Fruit fly (Drosophila melanogaster) whole organism, wandering third instar larva: Measurements from ENCODE around the gene CG4115.

Experiments used
- Abd-B ChIP-seq: fragments of >200 bp; optimal IDR thresholded peaks from 2 replicates; lab custom pipeline; 2017; ENCODE audit warnings: missing biosample characterization, missing genetic modification characterization
- CG32264 ChIP-seq: fragments of 200-800 bp; sonication (Bioruptor generic); optimal IDR thresholded peaks from 2 replicates; lab custom pipeline; 2016; ENCODE audit warnings: missing biosample characterization, missing genetic modification characterization
- CG9705 ChIP-seq: fragments of 200-800 bp; sonication (Bioruptor generic); optimal IDR thresholded peaks from 2 replicates; lab custom pipeline; 2018; ENCODE audit warnings: missing biosample characterization, mild to moderate bottlenecking, missing genetic modification characterization
- CrebA ChIP-seq: fragments of 200-800 bp; sonication (Bioruptor generic); optimal IDR thresholded peaks from 2 replicates; lab custom pipeline; 2016; ENCODE audit warnings: missing biosample characterization, mild to moderate bottlenecking, missing genetic modification characterization, borderline replicate concordance
- Dfd ChIP-seq: fragments of >200 bp; optimal IDR thresholded peaks from 2 replicates; lab custom pipeline; 2017; ENCODE audit warnings: missing biosample characterization, missing genetic modification characterization
- GATAd ChIP-seq: sonication (Bioruptor generic); optimal IDR thresholded peaks from 2 replicates; lab custom pipeline; 2016; ENCODE audit warnings: missing biosample characterization, missing genetic modification characterization
- HLH106 ChIP-seq: fragments of 200-800 bp; optimal IDR thresholded peaks from 3 replicates; lab custom pipeline; 2019; ENCODE audit warnings: missing biosample characterization, mild to moderate bottlenecking, missing genetic modification characterization, moderate library complexity
- Hnf4 ChIP-seq: fragments of 200-800 bp; sonication (Bioruptor generic); optimal IDR thresholded peaks from 2 replicates; lab custom pipeline; 2016; ENCODE audit warnings: missing biosample characterization, mild to moderate bottlenecking, missing genetic modification characterization
- Hr78 ChIP-seq: fragments of >200 bp; optimal IDR thresholded peaks from 2 replicates; lab custom pipeline; 2017; ENCODE audit warnings: missing biosample characterization, missing genetic modification characterization
- Hr83 ChIP-seq: fragments of 200-300 bp; sonication (Bioruptor generic); optimal IDR thresholded peaks from 2 replicates; lab custom pipeline; 2016; ENCODE audit warnings: missing biosample characterization, mild to moderate bottlenecking, missing genetic modification characterization, moderate library complexity; ENCODE audit not compliant: poor library complexity, severe bottlenecking
- Jra ChIP-seq: sonication (Bioruptor generic); optimal IDR thresholded peaks from 2 replicates; lab custom pipeline; 2016; ENCODE audit warnings: missing biosample characterization, missing genetic modification characterization
- Mio ChIP-seq: sonication (Bioruptor generic); optimal IDR thresholded peaks from 2 replicates; lab custom pipeline; 2016; ENCODE audit warnings: missing biosample characterization, missing genetic modification characterization
- N ChIP-seq: fragments of >200 bp; optimal IDR thresholded peaks from 2 replicates; lab custom pipeline; 2018; ENCODE audit warnings: missing biosample characterization, missing external identifiers, missing genetic modification characterization
- Rel ChIP-seq, 2 experiments: fragments of 200-800 bp; sonication (Bioruptor generic) in 1 of 2; optimal IDR thresholded peaks; 2 replicates in 1 of 2; 3 replicates in 1 of 2; lab custom pipeline; 2016 to 2019; ENCODE audit warnings: mild to moderate bottlenecking in 2 of 2, missing biosample characterization in 2 of 2, missing genetic modification characterization in 2 of 2, moderate library complexity in 1 of 2
- Vsx2 ChIP-seq: fragments of 200-300, 225-300 bp; sonication (Bioruptor generic); optimal IDR thresholded peaks from 2 replicates; lab custom pipeline; 2018; ENCODE audit warnings: missing biosample characterization, missing genetic modification characterization; ENCODE audit not compliant: partially characterized antibody
- br ChIP-seq: fragments of 200-800 bp; sonication (Bioruptor generic); optimal IDR thresholded peaks from 2 replicates; lab custom pipeline; 2016; ENCODE audit warnings: missing biosample characterization, missing genetic modification characterization
- dl ChIP-seq, 2 experiments: fragments of 175-275, 200-275 bp in 1 of 2; fragments of 200-275 bp in 1 of 2; sonication (Bioruptor generic); optimal IDR thresholded peaks; lab custom pipeline; 2018; ENCODE audit warnings: mild to moderate bottlenecking in 2 of 2, missing biosample characterization in 2 of 2, missing genetic modification characterization in 2 of 2, moderate library complexity in 2 of 2; ENCODE audit not compliant: partially characterized antibody in 2 of 2, insufficient read depth in 1 of 2
- dmrt93B ChIP-seq: fragments of 200-800 bp; sonication (Bioruptor generic); optimal IDR thresholded peaks from 2 replicates; lab custom pipeline; 2018; ENCODE audit warnings: missing biosample characterization, mild to moderate bottlenecking, missing genetic modification characterization
- dsf ChIP-seq: sonication (Bioruptor generic); optimal IDR thresholded peaks from 2 replicates; lab custom pipeline; 2016; ENCODE audit warnings: missing biosample characterization, missing genetic modification characterization, borderline replicate concordance
- ey ChIP-seq: fragments of 200-800 bp; sonication (Bioruptor generic); optimal IDR thresholded peaks from 2 replicates; lab custom pipeline; 2016; ENCODE audit warnings: missing biosample characterization, missing genetic modification characterization
- foxo ChIP-seq, 2 experiments: fragments of 200-800 bp; sonication (Bioruptor generic); optimal IDR thresholded peaks; 2 replicates in 1 of 2; 3 replicates in 1 of 2; lab custom pipeline; 2016 to 2017; ENCODE audit warnings: missing biosample characterization in 2 of 2, missing genetic modification characterization in 2 of 2
- fru ChIP-seq: fragments of 200-800 bp; sonication (Bioruptor generic); optimal IDR thresholded peaks from 3 replicates; lab custom pipeline; 2016; ENCODE audit warnings: missing biosample characterization, mild to moderate bottlenecking, missing genetic modification characterization
- h ChIP-seq: fragments of 200-800 bp; sonication (Bioruptor generic); optimal IDR thresholded peaks from 3 replicates; lab custom pipeline; 2016; ENCODE audit warnings: missing biosample characterization, mild to moderate bottlenecking, missing genetic modification characterization
- jim ChIP-seq: fragments of 175-275, 200-325 bp; sonication (Bioruptor generic); optimal IDR thresholded peaks from 2 replicates; lab custom pipeline; 2016; ENCODE audit warnings: missing biosample characterization, mild to moderate bottlenecking, missing genetic modification characterization
- lola ChIP-seq: fragments of >200 bp; optimal IDR thresholded peaks from 2 replicates; lab custom pipeline; 2017; ENCODE audit warnings: missing biosample characterization, missing genetic modification characterization
- pan ChIP-seq: fragments of >200 bp; optimal IDR thresholded peaks from 2 replicates; lab custom pipeline; 2017
- psq ChIP-seq: fragments of 200-800 bp; sonication (Bioruptor generic); optimal IDR thresholded peaks from 3 replicates; lab custom pipeline; 2017; ENCODE audit warnings: missing biosample characterization, mild to moderate bottlenecking, missing genetic modification characterization, moderate library complexity
- sage ChIP-seq: fragments of 200-800 bp; sonication (Bioruptor generic); optimal IDR thresholded peaks from 2 replicates; lab custom pipeline; 2016; ENCODE audit warnings: missing biosample characterization, mild to moderate bottlenecking, missing genetic modification characterization
- sv ChIP-seq: fragments of 200-800 bp; sonication (Bioruptor generic); optimal IDR thresholded peaks from 3 replicates; lab custom pipeline; 2016; ENCODE audit warnings: missing biosample characterization, missing genetic modification characterization
- tai ChIP-seq: sonication (Bioruptor generic); optimal IDR thresholded peaks from 2 replicates; lab custom pipeline; 2016; ENCODE audit warnings: missing biosample characterization, missing genetic modification characterization
- usp ChIP-seq: fragments of >200 bp; optimal IDR thresholded peaks from 2 replicates; lab custom pipeline; 2017; ENCODE audit warnings: missing biosample characterization, missing genetic modification characterization
- woc ChIP-seq: sonication (Bioruptor generic); optimal IDR thresholded peaks from 2 replicates; lab custom pipeline; 2016; ENCODE audit warnings: missing biosample characterization, mild to moderate bottlenecking, missing genetic modification characterization

The CG4115 gene

DNA sequence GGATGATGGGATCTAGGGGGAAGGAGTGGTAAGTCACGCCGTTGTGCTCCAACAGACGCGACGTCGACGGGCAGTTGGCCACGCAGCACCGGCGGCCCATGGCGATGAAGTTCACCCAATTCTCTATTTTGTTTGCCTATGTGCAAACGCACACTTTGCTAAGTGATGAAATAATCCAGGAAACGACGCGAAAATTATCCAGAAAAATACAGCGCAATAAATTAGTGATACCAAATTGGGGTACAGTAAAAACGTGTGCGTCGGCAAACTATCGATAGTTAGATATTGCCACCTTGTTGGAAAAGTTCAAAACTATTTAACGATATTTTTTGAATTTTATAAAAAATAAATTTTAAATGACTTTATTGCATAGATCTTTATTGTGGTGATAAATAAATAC, 3.8 kb upstream of the CG4115 start, which contains the start of gene MBD-R2:
TSS of gene MBD-R2 (minus strand) at position 222 of the 400 bp plus-strand sequence.
- TF ChIP-seq GATAd (no peak), Hnf4 (GFP tag; lab: Kevin White, UChicago) (no peak), Rel (GFP tag; optimal IDR thresholded peaks at IDR 0.05; lab: Kevin White, UChicago) (no peak), Rel (tag; optimal IDR thresholded peaks at IDR 0.05; lab: Kevin White, UChicago) (peak; percentile 22), sage (GFP tag; lab: Kevin White, UChicago) (peak; percentile 12), Vsx2 (GFP tag; lab: Kevin White, UChicago) (no peak)

DNA sequence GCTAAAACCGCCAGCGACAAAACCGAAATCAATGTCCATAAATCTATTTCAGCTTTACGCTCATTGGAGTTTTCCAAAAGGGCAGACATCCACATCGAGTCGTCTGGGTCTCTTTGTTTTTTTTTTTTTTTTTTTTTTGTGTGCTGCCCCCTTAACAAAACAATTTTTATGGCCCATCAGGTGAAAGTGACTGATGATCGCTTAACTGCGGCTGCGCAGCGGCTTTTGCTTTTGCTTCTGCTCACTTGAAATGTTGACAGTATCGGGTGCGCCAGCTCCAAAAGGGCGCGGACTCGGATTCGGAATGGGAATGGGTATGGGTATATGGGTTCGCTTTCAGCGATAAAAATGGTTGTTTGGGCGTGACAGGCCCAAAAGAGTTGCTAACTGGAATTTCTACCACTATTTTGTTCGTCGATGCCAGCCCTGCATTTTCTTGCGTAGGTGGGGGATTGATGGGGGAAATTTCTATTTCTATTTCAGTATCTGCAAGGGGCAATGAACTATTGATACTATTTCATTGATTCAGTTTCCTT, 2.2 kb downstream of the CG4115 start:
- TF ChIP-seq usp (GFP tag; lab: Kevin White, UChicago) (no peak), Dfd (GFP tag; lab: Kevin White, UChicago) (no peak), fru (no peak), HLH106 (tag; lab: Kevin White, UChicago) (no peak), dmrt93B (GFP tag; lab: Kevin White, UChicago) (no peak), Hr83 (GFP tag; lab: Kevin White, UChicago) (no peak), GATAd (no peak), Jra (no peak), Hr78 (GFP tag; lab: Kevin White, UChicago) (no peak), sv (GFP tag; lab: Kevin White, UChicago) (no peak), CG32264 (no peak), N (GFP tag; lab: Kevin White, UChicago) (no peak)

DNA sequence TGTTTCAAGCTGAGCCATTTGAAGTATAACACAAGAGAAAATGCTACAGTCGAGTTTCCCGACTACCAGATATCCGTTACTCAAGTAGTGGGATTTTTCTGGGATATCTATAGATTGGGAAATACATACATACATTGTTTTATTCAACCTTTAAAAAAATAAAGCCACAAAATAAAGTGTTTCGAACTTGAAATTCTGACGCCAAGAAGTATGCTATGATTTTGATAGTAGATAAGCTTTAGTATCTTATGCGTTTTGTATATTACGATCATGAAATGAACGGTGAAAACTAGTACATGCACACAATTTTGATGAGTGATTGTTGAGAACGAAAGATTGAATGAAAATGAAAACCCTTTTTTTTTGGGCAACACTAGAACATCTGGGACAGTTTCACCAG, 3.7 kb downstream of the CG4115 start:
- TF ChIP-seq sage (GFP tag; lab: Kevin White, UChicago), result no peak
- no peak for TF ChIP-seq h
- TF ChIP-seq jim (GFP tag; lab: Kevin White, UChicago), result no peak
- no peak for TF ChIP-seq dmrt93B (GFP tag; lab: Kevin White, UChicago)
- no peak for TF ChIP-seq Rel (GFP tag; optimal IDR thresholded peaks at IDR 0.05; lab: Kevin White, UChicago)
- TF ChIP-seq Rel (tag; optimal IDR thresholded peaks at IDR 0.05; lab: Kevin White, UChicago), result peak; percentile 3

DNA sequence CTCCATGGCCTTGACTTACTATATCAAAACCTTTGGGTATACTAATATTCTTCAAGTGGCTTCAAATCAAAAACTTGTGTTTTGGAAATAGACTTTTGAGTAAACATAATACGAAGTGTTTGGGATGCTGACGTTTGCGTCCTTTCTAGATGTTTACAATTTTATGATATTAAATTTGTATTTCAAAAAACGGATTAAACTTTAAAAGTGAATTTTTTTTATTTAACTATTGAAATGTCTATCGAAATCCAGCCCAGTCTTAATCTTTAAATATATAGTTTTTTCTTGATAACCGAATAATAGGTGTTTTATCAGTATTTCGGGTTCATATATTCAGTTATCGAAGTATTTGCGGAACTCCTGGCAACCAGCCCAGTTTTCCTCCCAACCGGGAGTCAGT, 4.8 kb downstream of the CG4115 start, which contains the start of gene Tim17a1:
TSS of gene Tim17a1 (minus strand) at position 101 of the 400 bp plus-strand sequence.
- TF ChIP-seq ey (GFP tag; lab: Kevin White, UChicago) (no peak), dl (GFP tag; optimal IDR thresholded peaks at IDR 0.05; lab: Kevin White, UChicago; ENCODE audit: insufficient read depth in 1 of 2, partially characterized antibody in 2 of 2) (no peak), h (no peak), Dfd (GFP tag; lab: Kevin White, UChicago) (no peak), CG32264 (no peak), Hnf4 (GFP tag; lab: Kevin White, UChicago) (no peak), Abd-B (GFP tag; lab: Kevin White, UChicago) (no peak), Mio (GFP tag; lab: Kevin White, UChicago) (no peak), dsf (GFP tag; lab: Kevin White, UChicago) (no peak), Rel (GFP tag; optimal IDR thresholded peaks at IDR 0.05; lab: Kevin White, UChicago) (no peak), Rel (tag; optimal IDR thresholded peaks at IDR 0.05; lab: Kevin White, UChicago) (no peak), br (GFP tag; lab: Kevin White, UChicago) (no peak), usp (GFP tag; lab: Kevin White, UChicago) (no peak), psq (GFP tag; lab: Kevin White, UChicago) (no peak), Hr83 (GFP tag; lab: Kevin White, UChicago) (no peak), pan (no peak), jim (GFP tag; lab: Kevin White, UChicago) (no peak), sage (GFP tag; lab: Kevin White, UChicago) (no peak), lola (GFP tag; lab: Kevin White, UChicago) (no peak)
- TF ChIP-seq, all 38 proteins: peak for 0

DNA sequence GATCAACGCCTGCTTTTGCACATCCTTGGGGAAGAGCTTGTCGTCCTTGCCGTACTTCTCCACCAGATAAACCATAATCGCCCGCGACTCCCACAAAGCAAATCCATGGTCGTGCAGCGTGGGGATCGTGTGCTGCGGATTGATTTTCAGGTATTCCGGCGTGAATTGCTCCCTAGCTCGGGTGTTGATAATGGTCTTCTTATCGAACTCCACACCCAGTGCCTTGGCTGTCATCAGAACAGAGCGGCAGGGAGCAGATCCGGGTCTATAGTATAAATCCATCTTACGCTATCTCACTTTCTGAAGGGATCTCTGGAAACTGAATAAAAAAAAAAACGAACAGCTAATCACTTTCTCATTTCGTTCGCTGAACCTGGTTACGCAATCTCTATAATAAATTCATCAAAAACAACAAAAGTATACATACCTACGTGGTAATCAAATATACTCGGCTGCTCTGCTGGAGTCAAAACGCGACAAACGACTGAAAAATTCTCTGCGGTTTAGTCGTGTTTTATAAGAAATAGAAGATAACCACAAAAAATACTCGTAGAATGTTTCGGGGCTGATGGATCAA, 5.5 kb downstream of the CG4115 start, which contains the start of gene GstD10:
TSS of gene GstD10 (minus strand) at position 472 of the 577 bp plus-strand sequence.
- TF ChIP-seq dmrt93B (GFP tag; lab: Kevin White, UChicago) (no peak), h (no peak), Dfd (GFP tag; lab: Kevin White, UChicago) (no peak), lola (GFP tag; lab: Kevin White, UChicago) (no peak), CrebA (GFP tag; lab: Kevin White, UChicago) (no peak), ey (GFP tag; lab: Kevin White, UChicago) (no peak), foxo (GFP tag; optimal IDR thresholded peaks at IDR 0.05; lab: Kevin White, UChicago) (no peak), Mio (GFP tag; lab: Kevin White, UChicago) (no peak), HLH106 (tag; lab: Kevin White, UChicago) (no peak), dl (GFP tag; optimal IDR thresholded peaks at IDR 0.05; lab: Kevin White, UChicago; ENCODE audit: insufficient read depth in 1 of 2, partially characterized antibody in 2 of 2) (no peak), jim (GFP tag; lab: Kevin White, UChicago) (no peak), tai (GFP tag; lab: Kevin White, UChicago) (no peak), psq (GFP tag; lab: Kevin White, UChicago) (no peak), CG9705 (GFP tag; lab: Kevin White, UChicago) (no peak), Hr78 (GFP tag; lab: Kevin White, UChicago) (no peak), woc (GFP tag; lab: Kevin White, UChicago) (no peak)
